Worm (Caenorhabditis elegans): ENCODE data around the gene Y57A10C.8.
A peak's percentile ranks its signal among the peaks of the same experiment; 100 is the strongest.

Y57A10C.8 gene

ce11 chrII:12438441-12438840, 8.8 kb upstream of the Y57A10C.8 start, which contains the start of gene Y57A10C.9:
TSS of gene Y57A10C.9 (minus strand) at chrII:12438541.
- TF ChIP-seq hmg-4 (GFP tag; optimal IDR thresholded peaks at IDR 0.05) (no peak), tbx-11 (GFP tag; IDR thresholded peaks at IDR 0.05) (no peak), tra-4 (tag; optimal IDR thresholded peaks at IDR 0.05) (no peak), aly-1 (tag; optimal IDR thresholded peaks at IDR 0.05) (no peak), ama-1 (optimal IDR thresholded peaks at IDR 0.05) (no peak), sea-1 (GFP tag; conservative IDR thresholded peaks at IDR 0.05) (no peak), scrt-1 (GFP tag; IDR thresholded peaks at IDR 0.05) (no peak), pes-1 (GFP tag; IDR thresholded peaks at IDR 0.05) (no peak), flt-1 (GFP tag; IDR thresholded peaks at IDR 0.05) (no peak), hmbx-1 (tag; optimal IDR thresholded peaks at IDR 0.05) (no peak), tbx-37 (GFP tag; conservative IDR thresholded peaks at IDR 0.05) (no peak)

- TF ChIP-seq hmbx-1 (tag; optimal IDR thresholded peaks at IDR 0.05) (no peak), ceh-36 (tag; optimal IDR thresholded peaks at IDR 0.05) (peak; percentile 82)
Observed at ce11 chrII:12436717-12437116, 7.1 kb upstream of the Y57A10C.8 start.

- TF ChIP-seq aly-1 (tag; optimal IDR thresholded peaks at IDR 0.05), result no peak
- no peak for TF ChIP-seq hmbx-1 (tag; optimal IDR thresholded peaks at IDR 0.05)
- no peak for TF ChIP-seq ets-7 (tag; optimal IDR thresholded peaks at IDR 0.05)
- TF ChIP-seq ama-1 (optimal IDR thresholded peaks at IDR 0.05), result no peak
- TF ChIP-seq F13C5.2 (tag; optimal IDR thresholded peaks at IDR 0.05), result no peak
- TF ChIP-seq hmg-4 (GFP tag; optimal IDR thresholded peaks at IDR 0.05), result no peak
- no peak for TF ChIP-seq sea-1 (GFP tag; conservative IDR thresholded peaks at IDR 0.05)
- no peak for TF ChIP-seq hnd-1 (tag; optimal IDR thresholded peaks at IDR 0.05)
- no peak for TF ChIP-seq tbx-11 (GFP tag; IDR thresholded peaks at IDR 0.05)
- TF ChIP-seq ceh-13 (GFP tag; optimal IDR thresholded peaks at IDR 0.05), result no peak
- no peak for TF ChIP-seq tra-4 (tag; optimal IDR thresholded peaks at IDR 0.05)
Observed at ce11 chrII:12435202-12435872, 5.7 kb upstream of the Y57A10C.8 start.

ce11 chrII:12432356-12432755, 2.7 kb upstream of the Y57A10C.8 start, which contains the start of gene dct-12:
TSS of gene dct-12 (minus strand) at chrII:12432456.
- no peak for TF ChIP-seq hmbx-1 (tag; optimal IDR thresholded peaks at IDR 0.05)
- no peak for TF ChIP-seq ceh-13 (GFP tag; optimal IDR thresholded peaks at IDR 0.05)
- TF ChIP-seq tbx-11 (GFP tag; IDR thresholded peaks at IDR 0.05), result no peak
- TF ChIP-seq sea-1 (GFP tag; conservative IDR thresholded peaks at IDR 0.05), result no peak
- TF ChIP-seq tra-4 (tag; optimal IDR thresholded peaks at IDR 0.05), result no peak
- TF ChIP-seq ama-1 (optimal IDR thresholded peaks at IDR 0.05), result no peak
- TF ChIP-seq ets-7 (tag; optimal IDR thresholded peaks at IDR 0.05), result no peak
- no peak for TF ChIP-seq flt-1 (GFP tag; IDR thresholded peaks at IDR 0.05)
- TF ChIP-seq scrt-1 (GFP tag; IDR thresholded peaks at IDR 0.05), result no peak
- no peak for TF ChIP-seq hnd-1 (tag; optimal IDR thresholded peaks at IDR 0.05)
- TF ChIP-seq hmg-4 (GFP tag; optimal IDR thresholded peaks at IDR 0.05), result no peak
- TF ChIP-seq ceh-36 (tag; optimal IDR thresholded peaks at IDR 0.05), result no peak
- no peak for TF ChIP-seq aly-1 (tag; optimal IDR thresholded peaks at IDR 0.05)
- no peak for TF ChIP-seq pes-1 (GFP tag; IDR thresholded peaks at IDR 0.05)
- no peak for TF ChIP-seq F13C5.2 (tag; optimal IDR thresholded peaks at IDR 0.05)
- no peak for TF ChIP-seq B0310.2 (tag; optimal IDR thresholded peaks at IDR 0.05)
- no peak for TF ChIP-seq tbx-37 (GFP tag; conservative IDR thresholded peaks at IDR 0.05)

- TF ChIP-seq pes-1 (GFP tag; IDR thresholded peaks at IDR 0.05), result no peak
- no peak for TF ChIP-seq ets-7 (tag; optimal IDR thresholded peaks at IDR 0.05)
Observed at ce11 chrII:12425644-12426222, 3.9 kb downstream of the Y57A10C.8 start, which contains the start of gene daf-22. TSS of gene daf-22 (minus strand) at chrII:12425694.

- TF ChIP-seq ceh-13 (GFP tag; optimal IDR thresholded peaks at IDR 0.05) (no peak), ets-7 (tag; optimal IDR thresholded peaks at IDR 0.05) (no peak), tra-4 (tag; optimal IDR thresholded peaks at IDR 0.05) (no peak), B0310.2 (tag; optimal IDR thresholded peaks at IDR 0.05) (no peak), hnd-1 (tag; optimal IDR thresholded peaks at IDR 0.05) (no peak), flt-1 (GFP tag; IDR thresholded peaks at IDR 0.05) (no peak), hmg-4 (GFP tag; optimal IDR thresholded peaks at IDR 0.05) (no peak), tbx-11 (GFP tag; IDR thresholded peaks at IDR 0.05) (no peak), ceh-36 (tag; optimal IDR thresholded peaks at IDR 0.05) (no peak), ama-1 (optimal IDR thresholded peaks at IDR 0.05) (no peak), scrt-1 (GFP tag; IDR thresholded peaks at IDR 0.05) (no peak), hmbx-1 (tag; optimal IDR thresholded peaks at IDR 0.05) (no peak)
Observed at ce11 chrII:12420486-12420885, 9.2 kb downstream of the Y57A10C.8 start, which contains the start of gene sre-26. TSS of gene sre-26 (minus strand) at chrII:12420586.

ce11 chrII:12417996-12418395, 11.6 kb downstream of the Y57A10C.8 start:
- TF ChIP-seq ceh-36 (tag; optimal IDR thresholded peaks at IDR 0.05), result no peak
- no peak for TF ChIP-seq sea-1 (GFP tag; conservative IDR thresholded peaks at IDR 0.05)
- TF ChIP-seq hmg-4 (GFP tag; optimal IDR thresholded peaks at IDR 0.05), result no peak
- no peak for TF ChIP-seq B0310.2 (tag; optimal IDR thresholded peaks at IDR 0.05)
- TF ChIP-seq tra-4 (tag; optimal IDR thresholded peaks at IDR 0.05), result no peak
- no peak for TF ChIP-seq ets-7 (tag; optimal IDR thresholded peaks at IDR 0.05)
- TF ChIP-seq hmbx-1 (tag; optimal IDR thresholded peaks at IDR 0.05), result no peak
- TF ChIP-seq hnd-1 (tag; optimal IDR thresholded peaks at IDR 0.05), result no peak
- TF ChIP-seq ama-1 (optimal IDR thresholded peaks at IDR 0.05), result no peak
- no peak for TF ChIP-seq pes-1 (GFP tag; IDR thresholded peaks at IDR 0.05)
- TF ChIP-seq scrt-1 (GFP tag; IDR thresholded peaks at IDR 0.05), result no peak
- TF ChIP-seq flt-1 (GFP tag; IDR thresholded peaks at IDR 0.05), result no peak
- TF ChIP-seq F13C5.2 (tag; optimal IDR thresholded peaks at IDR 0.05), result no peak
- no peak for TF ChIP-seq aly-1 (tag; optimal IDR thresholded peaks at IDR 0.05)
- TF ChIP-seq tbx-11 (GFP tag; IDR thresholded peaks at IDR 0.05), result no peak
- no peak for TF ChIP-seq tbx-37 (GFP tag; conservative IDR thresholded peaks at IDR 0.05)
- no peak for TF ChIP-seq ceh-13 (GFP tag; optimal IDR thresholded peaks at IDR 0.05)
